Worm (Caenorhabditis elegans): ENCODE results near the gene pax-2.

DNA sequence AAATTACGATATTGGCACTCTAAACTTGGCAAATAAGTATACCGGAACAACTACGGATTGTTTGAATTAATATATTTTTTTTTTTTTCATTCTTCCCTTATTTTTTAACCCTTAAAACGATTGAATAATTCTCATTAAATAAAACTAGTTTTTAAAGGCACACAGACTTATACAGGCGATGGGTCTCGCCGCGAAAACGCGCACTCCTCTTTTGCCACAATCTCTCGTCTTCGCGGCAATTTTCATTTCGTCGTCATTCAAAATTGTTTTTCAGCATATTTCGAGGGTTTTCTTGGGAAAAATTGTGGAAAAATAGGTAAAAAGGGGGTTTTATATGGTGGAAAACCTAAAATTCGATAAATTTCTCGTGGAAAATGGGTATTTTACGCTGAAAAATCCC, 43.2 kb upstream of the pax-2 start:
- TF ChIP-seq hlh-26 (GFP tag; conservative IDR thresholded peaks at IDR 0.05) (no peak), lin-26 (GFP tag; IDR thresholded peaks at IDR 0.05) (no peak), zim-3 (tag; optimal IDR thresholded peaks at IDR 0.05) (no peak), egrh-3 (GFP tag; IDR thresholded peaks at IDR 0.05) (no peak)

All from whole organism, young adult.